Fruit fly (Drosophila melanogaster): ENCODE results near the gene Ccp84Ae.

dm6 chr3R:6665117-6665654 is 26.4 kb downstream of the Ccp84Ae start:
- no peak for TF ChIP-seq Myc (optimal IDR thresholded peaks at IDR 0.05)
- TF ChIP-seq ey (GFP tag; optimal IDR thresholded peaks at IDR 0.05), result no peak
- TF ChIP-seq usp (GFP tag; optimal IDR thresholded peaks at IDR 0.05), result no peak
- TF ChIP-seq Abd-B (GFP tag; optimal IDR thresholded peaks at IDR 0.05), result no peak
- no peak for TF ChIP-seq psq (GFP tag; optimal IDR thresholded peaks at IDR 0.05)
